Fruit fly (Drosophila melanogaster): ENCODE measurements around the gene CG5921.

Gene CG5921

DNA sequence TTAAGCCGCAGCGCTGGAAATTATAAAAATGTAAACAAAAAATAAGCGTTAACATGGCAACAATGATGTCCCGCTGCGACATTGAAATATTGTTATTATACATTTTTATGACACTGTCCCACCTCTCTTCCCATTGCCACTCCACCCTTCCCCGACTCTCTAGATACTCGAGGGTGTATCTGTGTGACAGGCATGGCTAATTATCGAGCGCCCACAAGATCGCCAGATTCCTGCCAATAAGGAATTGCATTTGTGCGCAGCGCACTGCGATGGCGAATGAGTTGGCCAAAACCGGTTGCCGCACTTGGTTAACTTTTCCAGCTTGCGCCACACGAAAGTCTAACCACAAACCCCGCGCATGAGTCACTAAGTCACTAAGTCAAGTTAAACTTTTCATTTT is 20.0 kb upstream of the CG5921 start:
- TF ChIP-seq Myc (optimal IDR thresholded peaks at IDR 0.05), result no peak
- no peak for TF ChIP-seq h (optimal IDR thresholded peaks at IDR 0.05)
- TF ChIP-seq insv (optimal IDR thresholded peaks at IDR 0.05), result no peak
- TF ChIP-seq psq (optimal IDR thresholded peaks at IDR 0.05), result no peak
- no peak for TF ChIP-seq Sin3A (optimal IDR thresholded peaks at IDR 0.05)
- no peak for TF ChIP-seq ttk (optimal IDR thresholded peaks at IDR 0.05)

DNA sequence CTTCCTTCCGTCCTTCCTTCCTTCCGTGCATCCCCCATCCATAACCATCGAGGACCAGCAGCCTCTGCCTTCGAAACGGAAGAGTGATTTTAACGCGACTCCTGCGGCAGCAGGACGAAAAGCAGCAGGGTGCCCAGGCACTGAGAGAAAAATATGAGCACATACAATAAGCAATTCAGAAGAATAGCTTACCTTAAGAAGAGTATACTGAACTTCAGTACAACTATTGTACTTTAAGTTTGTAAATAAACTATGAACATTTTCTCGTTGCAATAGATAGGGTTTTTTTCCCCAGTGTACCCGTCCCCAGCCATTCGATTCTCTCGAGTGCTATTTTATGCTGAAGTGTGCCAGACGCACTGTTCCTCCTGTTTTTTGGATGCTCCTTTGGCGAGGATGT is 18.9 kb upstream of the CG5921 start:
- no peak for TF ChIP-seq insv (optimal IDR thresholded peaks at IDR 0.05)
- no peak for TF ChIP-seq psq (optimal IDR thresholded peaks at IDR 0.05)
- TF ChIP-seq ttk (optimal IDR thresholded peaks at IDR 0.05), result no peak
- TF ChIP-seq Myc (optimal IDR thresholded peaks at IDR 0.05), result no peak
- no peak for TF ChIP-seq h (optimal IDR thresholded peaks at IDR 0.05)
- TF ChIP-seq Sin3A (optimal IDR thresholded peaks at IDR 0.05), result no peak

- TF ChIP-seq Myc (optimal IDR thresholded peaks at IDR 0.05) (no peak), psq (optimal IDR thresholded peaks at IDR 0.05) (no peak), Sin3A (optimal IDR thresholded peaks at IDR 0.05) (no peak), insv (optimal IDR thresholded peaks at IDR 0.05) (no peak), h (optimal IDR thresholded peaks at IDR 0.05) (no peak)
Measured at dm6 chrX:6032826-6033225, 17.8 kb upstream of the CG5921 start.

- TF ChIP-seq insv (optimal IDR thresholded peaks at IDR 0.05) (no peak), Sin3A (optimal IDR thresholded peaks at IDR 0.05) (no peak), h (optimal IDR thresholded peaks at IDR 0.05) (no peak), ttk (optimal IDR thresholded peaks at IDR 0.05) (no peak), psq (optimal IDR thresholded peaks at IDR 0.05) (no peak), Myc (optimal IDR thresholded peaks at IDR 0.05) (no peak)
Measured at dm6 chrX:6034741-6035140, 15.9 kb upstream of the CG5921 start.

DNA sequence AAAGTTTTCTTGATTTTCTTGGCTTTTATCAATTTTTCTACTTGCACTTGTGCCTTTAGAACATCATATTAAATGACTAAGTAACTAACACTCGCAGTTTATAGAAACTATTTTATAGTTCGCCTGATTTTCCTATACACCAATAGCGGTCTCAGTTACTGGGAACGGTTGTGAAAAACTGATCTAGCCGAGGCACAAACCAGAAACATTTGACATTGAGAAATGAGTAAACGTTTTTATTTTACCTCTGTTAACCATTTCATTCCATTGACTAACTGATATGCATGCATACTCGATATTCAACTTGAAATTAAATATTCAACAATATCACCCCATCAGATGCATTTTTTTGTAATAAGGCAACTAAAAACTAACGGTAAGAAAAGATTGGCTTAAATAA is 15.3 kb upstream of the CG5921 start:
- TF ChIP-seq Myc (optimal IDR thresholded peaks at IDR 0.05) (no peak), psq (optimal IDR thresholded peaks at IDR 0.05) (no peak), Sin3A (optimal IDR thresholded peaks at IDR 0.05) (no peak), ttk (optimal IDR thresholded peaks at IDR 0.05) (no peak), insv (optimal IDR thresholded peaks at IDR 0.05) (no peak)

DNA sequence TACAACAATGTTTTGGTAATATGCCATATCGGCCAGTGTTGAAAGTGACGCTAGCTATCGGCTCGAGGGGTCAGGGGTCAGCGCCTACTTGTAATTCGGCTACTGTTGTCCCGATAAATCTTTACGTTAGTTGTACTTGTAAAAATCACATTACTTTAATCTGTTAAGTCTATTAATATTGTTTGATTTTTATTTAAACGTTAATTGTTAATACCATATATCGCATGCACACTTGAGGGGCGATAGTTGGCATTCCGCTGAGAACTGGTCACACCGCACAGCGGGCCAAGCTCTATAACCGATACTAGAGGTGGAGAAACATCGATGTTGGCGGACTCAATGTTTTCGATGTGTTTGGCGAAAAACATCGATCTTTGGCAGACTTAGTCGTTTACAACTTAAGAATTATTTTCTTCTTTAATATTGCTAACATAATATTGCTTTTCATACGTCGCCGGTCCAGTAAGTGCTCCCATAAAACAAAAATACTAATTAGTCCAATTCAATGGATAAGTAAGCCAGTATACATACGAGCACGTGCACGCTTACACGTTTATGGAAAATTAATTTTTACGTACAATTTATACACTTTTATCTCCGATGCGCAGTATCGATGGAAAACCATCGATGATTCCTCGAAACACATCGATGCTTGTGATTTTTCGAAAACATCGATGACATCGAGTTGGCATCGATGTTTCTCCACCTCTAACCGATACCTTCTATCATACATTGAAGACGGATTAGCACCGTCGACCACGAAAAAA is 13.3 kb upstream of the CG5921 start, which contains the start of the genes rux and MCTS1:
rux (minus strand) TSS at position 621 of the 767 bp plus-strand sequence.
MCTS1 (plus strand) TSS at position 713 of the 767 bp plus-strand sequence.
- TF ChIP-seq psq (optimal IDR thresholded peaks at IDR 0.05) (no peak), insv (optimal IDR thresholded peaks at IDR 0.05) (no peak), h (optimal IDR thresholded peaks at IDR 0.05) (no peak), Myc (optimal IDR thresholded peaks at IDR 0.05) (no peak), ttk (optimal IDR thresholded peaks at IDR 0.05) (no peak), Sin3A (optimal IDR thresholded peaks at IDR 0.05) (no peak)

- TF ChIP-seq h (optimal IDR thresholded peaks at IDR 0.05), result no peak
- TF ChIP-seq psq (optimal IDR thresholded peaks at IDR 0.05), result no peak
- TF ChIP-seq Myc (optimal IDR thresholded peaks at IDR 0.05), result no peak
- TF ChIP-seq insv (optimal IDR thresholded peaks at IDR 0.05), result no peak
- TF ChIP-seq ttk (optimal IDR thresholded peaks at IDR 0.05), result no peak
- no peak for TF ChIP-seq Sin3A (optimal IDR thresholded peaks at IDR 0.05)
Measured at dm6 chrX:6039431-6040016, 11.1 kb upstream of the CG5921 start, which contains the start of gene CG5937. Gene CG5937 (plus strand): TSS chrX:6040005.

dm6 chrX:6050935-6051656 is 468 bp downstream of the CG5921 start:
- TF ChIP-seq Myc (optimal IDR thresholded peaks at IDR 0.05), result no peak
- no peak for TF ChIP-seq psq (optimal IDR thresholded peaks at IDR 0.05)
- TF ChIP-seq Sin3A (optimal IDR thresholded peaks at IDR 0.05), result no peak
- no peak for TF ChIP-seq h (optimal IDR thresholded peaks at IDR 0.05)
- no peak for TF ChIP-seq insv (optimal IDR thresholded peaks at IDR 0.05)
- no peak for TF ChIP-seq ttk (optimal IDR thresholded peaks at IDR 0.05)

DNA sequence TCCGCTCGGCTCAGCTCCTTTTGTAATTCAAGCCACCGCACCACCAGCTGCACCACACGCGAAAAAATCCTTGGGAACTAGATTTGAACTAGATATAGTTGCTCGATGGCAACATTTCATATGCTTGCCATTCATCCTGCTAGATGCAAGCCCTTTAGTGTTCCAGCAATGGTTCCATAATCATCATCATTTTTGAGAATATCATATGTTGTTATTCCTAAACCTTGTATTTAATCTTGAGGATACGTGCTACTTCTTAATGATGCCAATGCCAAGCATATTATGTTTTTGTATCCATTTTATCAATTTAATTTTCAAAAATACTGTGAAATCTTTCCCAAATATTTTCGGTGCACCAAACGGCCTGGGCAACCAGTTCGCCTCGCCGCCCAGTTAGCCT is 2.2 kb downstream of the CG5921 start:
- TF ChIP-seq Myc (optimal IDR thresholded peaks at IDR 0.05) (no peak), ttk (optimal IDR thresholded peaks at IDR 0.05) (no peak), Sin3A (optimal IDR thresholded peaks at IDR 0.05) (no peak), insv (optimal IDR thresholded peaks at IDR 0.05) (no peak), h (optimal IDR thresholded peaks at IDR 0.05) (no peak), psq (optimal IDR thresholded peaks at IDR 0.05) (no peak)

dm6 chrX:6054031-6054430 is 3.4 kb downstream of the CG5921 start:
- TF ChIP-seq ttk (optimal IDR thresholded peaks at IDR 0.05) (no peak), Myc (optimal IDR thresholded peaks at IDR 0.05) (no peak), Sin3A (optimal IDR thresholded peaks at IDR 0.05) (no peak), h (optimal IDR thresholded peaks at IDR 0.05) (no peak), psq (optimal IDR thresholded peaks at IDR 0.05) (no peak), insv (optimal IDR thresholded peaks at IDR 0.05) (no peak)

dm6 chrX:6059135-6059824 is 8.7 kb downstream of the CG5921 start:
- no peak for TF ChIP-seq Myc (optimal IDR thresholded peaks at IDR 0.05)
- TF ChIP-seq h (optimal IDR thresholded peaks at IDR 0.05), result no peak
- no peak for TF ChIP-seq ttk (optimal IDR thresholded peaks at IDR 0.05)
- TF ChIP-seq psq (optimal IDR thresholded peaks at IDR 0.05), result no peak
- no peak for TF ChIP-seq Sin3A (optimal IDR thresholded peaks at IDR 0.05)
- no peak for TF ChIP-seq insv (optimal IDR thresholded peaks at IDR 0.05)
